Worm (Caenorhabditis elegans) whole organism, L3 larva: ENCODE measurements around the gene H38K22.7.

Source experiments
- R02D3.7 ChIP-seq: fragments of 150-350 bp; optimal IDR thresholded peaks from 2 replicates; lab custom pipeline; 2014; ENCODE audit warnings: missing biosample characterization, missing genetic modification characterization
- ZK546.5 ChIP-seq: sonication (generic microtip); optimal IDR thresholded peaks from 2 replicates; lab custom pipeline; 2017; ENCODE audit warnings: missing biosample characterization, missing genetic modification characterization
- ceh-28 ChIP-seq: fragments of 150-350 bp; optimal IDR thresholded peaks from 2 replicates; lab custom pipeline; 2014; ENCODE audit warnings: missing biosample characterization, missing genetic modification reagents, missing genetic modification characterization
- ceh-82 ChIP-seq: fragments of 150-350 bp; optimal IDR thresholded peaks from 2 replicates; lab custom pipeline; 2014; ENCODE audit warnings: missing biosample characterization, missing genetic modification characterization
- egl-27 ChIP-seq: sonication (generic microtip); optimal IDR thresholded peaks from 4 replicates; lab custom pipeline; 2017; ENCODE audit warnings: missing biosample characterization, missing genetic modification reagents, missing genetic modification characterization
- egl-5 ChIP-seq: fragments of 150-350 bp; optimal IDR thresholded peaks from 2 replicates; lab custom pipeline; 2017; ENCODE audit warnings: missing biosample characterization, missing genetic modification reagents, missing genetic modification characterization, inconsistent platforms
- elt-2 ChIP-seq: sonication (generic microtip); optimal IDR thresholded peaks from 2 replicates; lab custom pipeline; 2016; ENCODE audit warnings: missing genetic modification reagents, mild to moderate bottlenecking, missing genetic modification characterization, missing compliant biosample characterization
- elt-3 ChIP-seq, 3 experiments: fragments of 150-350 bp in 1 of 3; sonication (generic microtip) in 2 of 3; optimal IDR thresholded peaks; 2 replicates in 2 of 3; 4 replicates in 1 of 3; lab custom pipeline; 2014 to 2017; ENCODE audit warnings: missing biosample characterization in 3 of 3, missing genetic modification characterization in 3 of 3
- hmg-11 ChIP-seq: sonication (generic microtip); optimal IDR thresholded peaks from 2 replicates; lab custom pipeline; 2016; ENCODE audit warnings: missing genetic modification characterization, missing compliant biosample characterization
- jun-1 ChIP-seq: fragments of 150-350 bp; optimal IDR thresholded peaks from 2 replicates; lab custom pipeline; 2014; ENCODE audit warnings: missing biosample characterization, missing genetic modification reagents, missing genetic modification characterization
- lin-15B ChIP-seq: fragments of 150-350 bp; optimal IDR thresholded peaks from 2 replicates; lab custom pipeline; 2014; ENCODE audit warnings: missing biosample characterization, missing genetic modification characterization
- lin-39 ChIP-seq: fragments of 150-350 bp; optimal IDR thresholded peaks from 2 replicates; lab custom pipeline; 2018; ENCODE audit warnings: missing biosample characterization, missing genetic modification reagents, missing genetic modification characterization
- lsy-12 ChIP-seq: sonication (generic microtip); optimal IDR thresholded peaks from 2 replicates; lab custom pipeline; 2016; ENCODE audit warnings: mild to moderate bottlenecking, missing genetic modification characterization, missing compliant biosample characterization
- nfya-1 ChIP-seq: sonication (generic microtip); optimal IDR thresholded peaks from 2 replicates; lab custom pipeline; 2017; ENCODE audit warnings: missing genetic modification characterization, mild to moderate bottlenecking, missing compliant biosample characterization, antibody characterized with exemption, moderate library complexity; ENCODE audit not compliant: insufficient read depth
- nhr-11 ChIP-seq: fragments of 150-350 bp; optimal IDR thresholded peaks from 2 replicates; lab custom pipeline; 2014; ENCODE audit warnings: missing biosample characterization, missing genetic modification characterization
- nhr-12 ChIP-seq: fragments of 150-350 bp; optimal IDR thresholded peaks from 2 replicates; lab custom pipeline; 2014; ENCODE audit warnings: missing biosample characterization, missing genetic modification characterization
- nhr-23 ChIP-seq: fragments of 150-350 bp; optimal IDR thresholded peaks from 2 replicates; lab custom pipeline; 2014; ENCODE audit warnings: missing biosample characterization, missing genetic modification reagents, missing genetic modification characterization
- nhr-237 ChIP-seq: fragments of 150-350 bp; optimal IDR thresholded peaks from 2 replicates; lab custom pipeline; 2014; ENCODE audit warnings: missing biosample characterization, missing genetic modification characterization
- nhr-25 ChIP-seq: sonication (generic microtip); optimal IDR thresholded peaks from 2 replicates; lab custom pipeline; 2017; ENCODE audit warnings: missing biosample characterization, missing genetic modification characterization
- nhr-67 ChIP-seq: fragments of 150-350 bp; optimal IDR thresholded peaks from 2 replicates; lab custom pipeline; 2014; ENCODE audit warnings: missing biosample characterization, missing genetic modification characterization
- nhr-77 ChIP-seq: fragments of 150-350 bp; optimal IDR thresholded peaks from 2 replicates; lab custom pipeline; 2014; ENCODE audit warnings: missing biosample characterization, missing genetic modification characterization
- pha-4 ChIP-seq: fragments of 150-350 bp; optimal IDR thresholded peaks from 2 replicates; lab custom pipeline; 2014; ENCODE audit warnings: missing biosample characterization, missing genetic modification reagents, missing genetic modification characterization
- pqm-1 ChIP-seq: fragments of 150-350 bp; optimal IDR thresholded peaks from 2 replicates; lab custom pipeline; 2017; ENCODE audit warnings: missing biosample characterization, missing genetic modification characterization, inconsistent platforms
- sea-2 ChIP-seq: fragments of 150-350 bp; sonication (generic microtip); optimal IDR thresholded peaks from 4 replicates; lab custom pipeline; 2014; ENCODE audit warnings: missing biosample characterization, missing genetic modification reagents, missing genetic modification characterization
- skn-1 ChIP-seq: fragments of 150-350 bp; optimal IDR thresholded peaks from 2 replicates; lab custom pipeline; 2014; ENCODE audit warnings: missing biosample characterization, missing genetic modification characterization
- snpc-4 ChIP-seq: fragments of 150-350 bp; optimal IDR thresholded peaks from 2 replicates; lab custom pipeline; 2014; ENCODE audit warnings: missing biosample characterization, missing genetic modification characterization
- zag-1 ChIP-seq: fragments of 150-350 bp; optimal IDR thresholded peaks from 2 replicates; lab custom pipeline; 2014; ENCODE audit warnings: missing biosample characterization, missing genetic modification characterization
- ztf-11 ChIP-seq: fragments of 150-350 bp; optimal IDR thresholded peaks from 2 replicates; lab custom pipeline; 2014; ENCODE audit warnings: missing biosample characterization, missing genetic modification characterization
- ztf-4 ChIP-seq: fragments of 150-350 bp; optimal IDR thresholded peaks from 2 replicates; lab custom pipeline; 2014; ENCODE audit warnings: missing biosample characterization, missing genetic modification characterization

The H38K22.7 gene

ce11 chrIII:4300989-4301498, 20.5 kb upstream of the H38K22.7 start, which contains the start of gene R10E4.11:
R10E4.11 (minus strand) TSS chrIII:4301039.
- TF ChIP-seq ceh-28 (tag; lab: Kevin White, UChicago) (no peak), hmg-11 (peak; percentile 12)

ce11 chrIII:4302293-4302692, 19.2 kb upstream of the H38K22.7 start, which contains the start of gene R10E4.9:
R10E4.9 (minus strand) TSS chrIII:4302393.
- TF ChIP-seq pha-4 (no peak), ztf-4 (tag; lab: Kevin White, UChicago) (no peak), ceh-82 (tag; lab: Kevin White, UChicago) (no peak), elt-3 (tag; optimal IDR thresholded peaks at IDR 0.05; lab: Kevin White, UChicago) (no peak), ZK546.5 (no peak), nhr-23 (tag; lab: Kevin White, UChicago) (no peak), nhr-11 (tag; lab: Kevin White, UChicago) (no peak), nhr-237 (tag; lab: Kevin White, UChicago) (no peak), nhr-12 (no peak), skn-1 (tag; lab: Kevin White, UChicago) (no peak), jun-1 (no peak), elt-2 (tag; lab: Kevin White, UChicago) (no peak), nhr-67 (no peak)
- TF ChIP-seq, all 47 proteins: peak for 0

ce11 chrIII:4302780-4303179, 18.7 kb upstream of the H38K22.7 start:
- no peak for TF ChIP-seq jun-1
- TF ChIP-seq nhr-25 (tag; lab: Kevin White, UChicago): peak; percentile 47

ce11 chrIII:4309303-4309702, 12.2 kb upstream of the H38K22.7 start:
- TF ChIP-seq pqm-1 (tag; lab: Kevin White, UChicago) (no peak), nhr-77 (no peak), lsy-12 (tag; lab: Kevin White, UChicago) (no peak), zag-1 (tag; lab: Kevin White, UChicago) (no peak), pha-4 (no peak), hmg-11 (no peak), ceh-28 (tag; lab: Kevin White, UChicago) (no peak), sea-2 (GFP tag; lab: Kevin White, UChicago) (no peak), nhr-11 (tag; lab: Kevin White, UChicago) (no peak), snpc-4 (tag; lab: Kevin White, UChicago) (no peak), ztf-11 (no peak), R02D3.7 (no peak), elt-2 (tag; lab: Kevin White, UChicago) (no peak)
- TF ChIP-seq, all 47 proteins: peak for 0

- TF ChIP-seq elt-2 (tag; lab: Kevin White, UChicago) (peak; percentile 65), nhr-23 (tag; lab: Kevin White, UChicago) (peak; percentile 74), nhr-237 (tag; lab: Kevin White, UChicago) (no peak), skn-1 (tag; lab: Kevin White, UChicago) (peak; percentile 5), ceh-28 (tag; lab: Kevin White, UChicago) (peak; percentile 63), sea-2 (GFP tag; lab: Kevin White, UChicago) (no peak), hmg-11 (peak; percentile 77), lin-15B (tag; lab: Kevin White, UChicago) (peak; percentile 63), pha-4 (peak; percentile 92), egl-5 (tag; lab: Kevin White, UChicago) (peak; percentile 80), pqm-1 (tag; lab: Kevin White, UChicago) (peak; percentile 37), nfya-1 (tag; lab: Kevin White, UChicago) (peak; percentile 88), nhr-25 (tag; lab: Kevin White, UChicago) (peak; percentile 88), egl-27 (tag; lab: Kevin White, UChicago) (no peak), nhr-67 (no peak), lin-39 (tag; lab: Kevin White, UChicago) (peak; percentile 57), zag-1 (tag; lab: Kevin White, UChicago) (no peak), jun-1 (peak; percentile 74)
Measured at ce11 chrIII:4313061-4313962, 8.2 kb upstream of the H38K22.7 start, which contains the start of the genes evl-14 and dcn-1. evl-14 (minus strand) TSS chrIII:4313128. dcn-1 (plus strand) TSS chrIII:4313912.
